Fruit fly (Drosophila melanogaster) whole organism, adult: ENCODE measurements around the gene PEK.

Experiments
- CG11617 ChIP-seq: fragments of 200-800 bp; sonication (Bioruptor generic); optimal IDR thresholded peaks from 2 replicates; lab custom pipeline; 2017; ENCODE audit warnings: mild to moderate bottlenecking, missing biosample characterization, missing genetic modification reagents, missing genetic modification characterization
- CG33017 ChIP-seq: fragments of 200-800 bp; sonication (Bioruptor generic); optimal IDR thresholded peaks from 2 replicates; lab custom pipeline; 2018; ENCODE audit warnings: missing biosample characterization, mild to moderate bottlenecking, missing genetic modification characterization, moderate library complexity
- CG7045 ChIP-seq: fragments of 200-800 bp; sonication (Bioruptor generic); optimal IDR thresholded peaks from 2 replicates; lab custom pipeline; 2017; ENCODE audit warnings: missing biosample characterization, mild to moderate bottlenecking, missing genetic modification characterization
- CG7101 ChIP-seq: fragments of 200-800 bp; sonication (Bioruptor generic); optimal IDR thresholded peaks from 2 replicates; lab custom pipeline; 2018; ENCODE audit warnings: missing biosample characterization, mild to moderate bottlenecking, missing genetic modification characterization, moderate library complexity
- Hr96 ChIP-seq: fragments of 200-800 bp; sonication (Bioruptor generic); optimal IDR thresholded peaks from 2 replicates; lab custom pipeline; 2016; ENCODE audit warnings: missing biosample characterization, missing genetic modification characterization
- Mnt ChIP-seq: fragments of 200-800 bp; sonication (Bioruptor generic); optimal IDR thresholded peaks from 2 replicates; lab custom pipeline; 2016; ENCODE audit warnings: missing biosample characterization, mild to moderate bottlenecking, missing genetic modification characterization
- cic ChIP-seq: fragments of 200-800 bp; sonication (Bioruptor generic); optimal IDR thresholded peaks from 2 replicates; lab custom pipeline; 2017; ENCODE audit warnings: missing biosample characterization, mild to moderate bottlenecking, missing genetic modification characterization, moderate library complexity
- cnc ChIP-seq, 2 experiments: fragments of >200 bp; optimal IDR thresholded peaks; 2 replicates each; lab custom pipeline; 2017
- kay ChIP-seq: fragments of 200-800 bp; sonication (Bioruptor generic); peaks from one replicate; lab custom pipeline; 2016; ENCODE audit warnings: missing biosample characterization, missing genetic modification characterization, borderline replicate concordance
- pad ChIP-seq: fragments of 200-800 bp; sonication (Bioruptor generic); optimal IDR thresholded peaks from 3 replicates; lab custom pipeline; 2017; ENCODE audit warnings: missing biosample characterization, missing genetic modification characterization, mild to moderate bottlenecking, moderate library complexity, missing genetic modification reagents
- tj ChIP-seq: fragments of 200-800 bp; sonication (Bioruptor generic); optimal IDR thresholded peaks from 3 replicates; lab custom pipeline; 2017; ENCODE audit warnings: missing biosample characterization, mild to moderate bottlenecking, missing genetic modification characterization, moderate library complexity
- toe ChIP-seq: fragments of 200-800 bp; sonication (Bioruptor generic); optimal IDR thresholded peaks from 2 replicates; lab custom pipeline; 2016; ENCODE audit warnings: missing biosample characterization, missing genetic modification characterization

dm6 chr3R:5463199-5463949 is 1.2 kb downstream of the PEK start:
- peak; percentile 28 for TF ChIP-seq pad (GFP tag; lab: Kevin White, UChicago)
- TF ChIP-seq CG7045 (GFP tag; lab: Kevin White, UChicago), result no peak
- peak; percentile 66 for TF ChIP-seq tj (GFP tag; lab: Kevin White, UChicago)
- no peak for TF ChIP-seq CG11617 (GFP tag; lab: Kevin White, UChicago)
- no peak for TF ChIP-seq Hr96 (GFP tag; lab: Kevin White, UChicago)
- no peak for TF ChIP-seq kay (GFP tag; lab: Kevin White, UChicago)
- no peak for TF ChIP-seq toe
- no peak for TF ChIP-seq CG7101
- TF ChIP-seq CG33017 (tag; lab: Kevin White, UChicago), result no peak
- no peak for TF ChIP-seq Mnt
- no peak for TF ChIP-seq cnc (optimal IDR thresholded peaks at IDR 0.05; lab: Kevin White, UChicago)
- no peak for TF ChIP-seq cic (GFP tag; lab: Kevin White, UChicago)
